Worm (Caenorhabditis elegans) whole organism, young adult: Measurements from ENCODE around the gene mdt-26.
A peak's percentile ranks its signal among the peaks of the same experiment; 100 is the strongest.

ENCODE experiments used
- B0261.1 ChIP-seq: sonication (generic microtip); optimal IDR thresholded peaks from 2 replicates; lab custom pipeline; 2016; ENCODE audit warnings: mild to moderate bottlenecking, missing genetic modification characterization, moderate library complexity, missing compliant biosample characterization
- C06A6.2 ChIP-seq: fragments of 200-800 bp; sonication (Bioruptor generic); conservative IDR thresholded peaks from 2 replicates; pipeline ENCODE4 v1.3.6; 2022; ENCODE audit warnings: missing genetic modification characterization, missing compliant biosample characterization
- D2030.7 ChIP-seq: fragments of 200-800 bp; sonication (Bioruptor generic); IDR thresholded peaks from 2 replicates; pipeline ENCODE4 v1.3.6; 2022; ENCODE audit warnings: missing genetic modification reagents, missing genetic modification characterization, missing compliant biosample characterization
- F10E7.11 ChIP-seq: sonication (generic microtip); optimal IDR thresholded peaks from 2 replicates; lab custom pipeline; 2017; ENCODE audit warnings: mild to moderate bottlenecking, missing genetic modification characterization, moderate library complexity, missing compliant biosample characterization
- F33H1.4 ChIP-seq: fragments of 200-800 bp; sonication (Bioruptor generic); IDR thresholded peaks from 2 replicates; pipeline ENCODE4 v1.3.6; 2022; ENCODE audit warnings: missing genetic modification reagents, missing genetic modification characterization, missing compliant biosample characterization
- F55B11.4 ChIP-seq: sonication (generic microtip); optimal IDR thresholded peaks from 2 replicates; lab custom pipeline; 2016; ENCODE audit warnings: missing compliant biosample characterization, missing genetic modification characterization, borderline replicate concordance; ENCODE audit not compliant: insufficient read depth
- F57A8.1 ChIP-seq: fragments of 200-800 bp; sonication (Bioruptor generic); optimal IDR thresholded peaks from 2 replicates; lab custom pipeline; 2018; ENCODE audit warnings: mild to moderate bottlenecking, missing genetic modification characterization, moderate library complexity, missing compliant biosample characterization
- K12H6.12 ChIP-seq: fragments of 200-800 bp; sonication (Bioruptor generic); optimal IDR thresholded peaks from 2 replicates; lab custom pipeline; 2018; ENCODE audit warnings: mild to moderate bottlenecking, missing genetic modification characterization, missing compliant biosample characterization
- Y56A3A.18 ChIP-seq: fragments of 200-800 bp; sonication (Bioruptor generic); IDR thresholded peaks from 2 replicates; pipeline ENCODE4 v1.3.6; 2022; ENCODE audit warnings: missing genetic modification reagents, missing genetic modification characterization, missing compliant biosample characterization
- ZK185.1 ChIP-seq: sonication (generic microtip); optimal IDR thresholded peaks from 2 replicates; lab custom pipeline; 2016; ENCODE audit warnings: mild to moderate bottlenecking, missing genetic modification characterization, missing compliant biosample characterization; ENCODE audit not compliant: poor library complexity, severe bottlenecking
- aptf-2 ChIP-seq: fragments of 200-800 bp; sonication (Bioruptor generic); conservative IDR thresholded peaks from 2 replicates; pipeline ENCODE4 v1.3.6; 2022; ENCODE audit warnings: missing genetic modification reagents, missing genetic modification characterization, missing compliant biosample characterization
- attf-3 ChIP-seq: fragments of 200-800 bp; sonication (Bioruptor generic); conservative IDR thresholded peaks from 2 replicates; pipeline ENCODE4 v1.3.6; 2022; ENCODE audit warnings: missing genetic modification reagents, missing genetic modification characterization, missing compliant biosample characterization
- bed-1 ChIP-seq: fragments of 200-800 bp; sonication (Bioruptor generic); IDR thresholded peaks from 2 replicates; pipeline ENCODE4 v1.3.6; 2022; ENCODE audit warnings: missing genetic modification reagents, missing genetic modification characterization, missing compliant biosample characterization
- cebp-2 ChIP-seq: fragments of 200-800 bp; sonication (Bioruptor generic); IDR thresholded peaks from 2 replicates; pipeline ENCODE4 v1.3.6; 2022; ENCODE audit warnings: missing genetic modification characterization, missing compliant biosample characterization
- ceh-79 ChIP-seq: sonication (generic microtip); optimal IDR thresholded peaks from 2 replicates; lab custom pipeline; 2017; ENCODE audit warnings: mild to moderate bottlenecking, missing genetic modification characterization, missing compliant biosample characterization
- chd-7 ChIP-seq: sonication (generic microtip); optimal IDR thresholded peaks from 2 replicates; lab custom pipeline; 2016; ENCODE audit warnings: mild to moderate bottlenecking, missing genetic modification characterization, moderate library complexity, missing compliant biosample characterization
- dox-1 ChIP-seq: fragments of 200-800 bp; sonication (Bioruptor generic); IDR thresholded peaks from 2 replicates; pipeline ENCODE4 v1.3.6; 2022; ENCODE audit warnings: missing genetic modification reagents, missing genetic modification characterization, missing compliant biosample characterization
- efl-1 ChIP-seq: fragments of 150-350 bp; optimal IDR thresholded peaks from 2 replicates; lab custom pipeline; 2014; ENCODE audit warnings: missing biosample characterization, missing genetic modification reagents, missing genetic modification characterization
- egl-18 ChIP-seq: fragments of 200-800 bp; sonication (Bioruptor generic); IDR thresholded peaks from 2 replicates; pipeline ENCODE4 v1.3.6; 2022; ENCODE audit warnings: missing genetic modification reagents, missing genetic modification characterization, missing compliant biosample characterization
- ets-4 ChIP-seq: fragments of 200-800 bp; sonication (Bioruptor generic); optimal IDR thresholded peaks from 2 replicates; lab custom pipeline; 2018; ENCODE audit warnings: mild to moderate bottlenecking, missing genetic modification characterization, missing compliant biosample characterization
- gei-17 ChIP-seq: fragments of 200-800 bp; sonication (Bioruptor generic); optimal IDR thresholded peaks from 2 replicates; lab custom pipeline; 2018; ENCODE audit warnings: mild to moderate bottlenecking, missing genetic modification characterization, missing compliant biosample characterization
- him-1 ChIP-seq: sonication (generic microtip); optimal IDR thresholded peaks from 2 replicates; lab custom pipeline; 2016; ENCODE audit warnings: missing genotype, missing genetic modification reagents, missing genetic modification characterization, missing compliant biosample characterization
- hmg-1.2 ChIP-seq: fragments of 200-800 bp; sonication (Bioruptor generic); IDR thresholded peaks from 2 replicates; pipeline ENCODE4 v1.3.6; 2022; ENCODE audit warnings: missing genetic modification reagents, missing genetic modification characterization, missing compliant biosample characterization
- hsf-1 ChIP-seq: fragments of 200-800 bp; sonication (Bioruptor generic); IDR thresholded peaks from 2 replicates; pipeline ENCODE4 v1.3.6; 2022; ENCODE audit warnings: missing genetic modification reagents, missing genetic modification characterization, missing compliant biosample characterization
- lin-40 ChIP-seq: sonication (generic microtip); optimal IDR thresholded peaks from 2 replicates; lab custom pipeline; 2016; ENCODE audit warnings: missing genetic modification characterization, mild to moderate bottlenecking, missing compliant biosample characterization, missing genotype, missing genetic modification reagents
- lsl-1 ChIP-seq: fragments of 200-800 bp; sonication (Bioruptor generic); optimal IDR thresholded peaks from 2 replicates; lab custom pipeline; 2018; ENCODE audit warnings: mild to moderate bottlenecking, missing genetic modification characterization, moderate library complexity, missing compliant biosample characterization
- mxl-1 ChIP-seq: sonication (generic microtip); optimal IDR thresholded peaks from 2 replicates; lab custom pipeline; 2016; ENCODE audit warnings: missing genetic modification characterization, missing compliant biosample characterization
- nfya-1 ChIP-seq: sonication (generic microtip); optimal IDR thresholded peaks from 2 replicates; lab custom pipeline; 2017; ENCODE audit warnings: antibody characterized with exemption, missing compliant biosample characterization, missing genetic modification characterization, borderline replicate concordance; ENCODE audit not compliant: insufficient read depth
- nfya-2 ChIP-seq: fragments of 200-800 bp; sonication (Bioruptor generic); IDR thresholded peaks from 2 replicates; pipeline ENCODE4 v1.3.6; 2022; ENCODE audit warnings: missing genetic modification reagents, missing genetic modification characterization, missing compliant biosample characterization
- nhr-27 ChIP-seq: fragments of 200-800 bp; sonication (Bioruptor generic); optimal IDR thresholded peaks from 2 replicates; lab custom pipeline; 2018; ENCODE audit warnings: mild to moderate bottlenecking, missing genetic modification characterization, moderate library complexity, missing compliant biosample characterization
- nhr-80 ChIP-seq: sonication (generic microtip); optimal IDR thresholded peaks from 2 replicates; lab custom pipeline; 2016; ENCODE audit warnings: missing genetic modification characterization, missing compliant biosample characterization
- pha-4 ChIP-seq: fragments of 150-350 bp; sonication (generic microtip); optimal IDR thresholded peaks from 2 replicates; lab custom pipeline; 2014; ENCODE audit warnings: missing biosample characterization, missing genetic modification reagents, missing genetic modification characterization
- repo-1 ChIP-seq: sonication (generic microtip); optimal IDR thresholded peaks from 2 replicates; lab custom pipeline; 2017; ENCODE audit warnings: mild to moderate bottlenecking, missing genetic modification characterization, missing compliant biosample characterization
- rpc-1 ChIP-seq, 2 experiments: fragments of 150-350 bp in 1 of 2; sonication (generic microtip) in 1 of 2; optimal IDR thresholded peaks; 2 replicates each; lab custom pipeline; 2014 to 2018; ENCODE audit warnings: missing biosample characterization in 1 of 2, missing genetic modification characterization in 1 of 2, missing genetic modification reagents in 1 of 2, missing genotype in 1 of 2
- sdz-38 ChIP-seq: sonication (generic microtip); optimal IDR thresholded peaks from 2 replicates; lab custom pipeline; 2016; ENCODE audit warnings: missing genotype, missing genetic modification characterization, missing compliant biosample characterization
- snpc-4 ChIP-seq, 5 experiments: fragments of 150-350 bp in 1 of 5; sonication (generic microtip) in 4 of 5; optimal IDR thresholded peaks; 2 replicates each; lab custom pipeline; 2014 to 2018; ENCODE audit warnings: missing genetic modification characterization in 5 of 5, missing biosample characterization in 3 of 5, antibody characterized with exemption in 2 of 5, mild to moderate bottlenecking in 2 of 5, missing compliant biosample characterization in 2 of 5, missing genotype in 2 of 5, moderate library complexity in 2 of 5, missing genetic modification reagents in 1 of 5
- tbp1 ChIP-seq: fragments of 200-800 bp; sonication (Bioruptor generic); optimal IDR thresholded peaks from 2 replicates; lab custom pipeline; 2018; ENCODE audit warnings: mild to moderate bottlenecking, missing genetic modification characterization, missing compliant biosample characterization
- zfh-2 ChIP-seq: fragments of 200-800 bp; sonication (Bioruptor generic); conservative IDR thresholded peaks from 2 replicates; pipeline ENCODE4 v1.3.6; 2022; ENCODE audit warnings: missing genetic modification reagents, missing genetic modification characterization, missing compliant biosample characterization

mdt-26 gene

DNA sequence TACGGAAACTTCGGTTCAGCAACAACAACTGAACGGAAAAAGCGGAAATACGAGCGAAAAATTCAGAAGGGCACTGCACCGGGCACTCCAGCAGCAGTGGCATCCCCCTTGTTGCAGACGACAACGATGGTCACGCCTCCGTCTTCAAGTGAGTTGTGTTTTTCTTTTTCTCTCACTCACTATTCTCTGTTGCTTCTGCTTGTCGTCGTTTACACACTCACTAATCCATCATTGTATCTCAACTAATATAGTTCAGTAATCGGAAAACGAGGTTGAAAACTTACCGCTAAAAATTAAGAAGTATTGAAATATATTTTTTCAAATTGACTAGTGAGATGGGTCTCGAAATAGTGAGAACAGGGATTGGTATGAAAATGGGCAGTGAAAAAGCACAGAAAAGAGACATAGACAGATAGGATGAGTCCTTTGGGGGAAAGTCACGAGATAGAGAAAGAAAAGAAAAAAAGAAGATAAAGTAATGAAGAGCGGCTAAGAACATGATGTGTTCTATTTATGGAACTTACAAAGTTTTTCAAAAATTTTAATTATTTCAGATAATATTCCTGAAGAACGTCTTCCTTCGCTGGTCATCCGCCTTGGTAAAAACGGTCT lies 2.3 kb downstream of the mdt-26 start:
- TF ChIP-seq mxl-1 (tag; lab: Kevin White, UChicago): no peak
- TF ChIP-seq D2030.7 (GFP tag; lab: Robert Waterston, UW): no peak
- no peak for TF ChIP-seq ZK185.1
- TF ChIP-seq nhr-80 (tag; lab: Kevin White, UChicago): no peak
- TF ChIP-seq F10E7.11 (tag; lab: Kevin White, UChicago): no peak
- TF ChIP-seq tbp1 (GFP tag; lab: Kevin White, UChicago): no peak
- no peak for TF ChIP-seq egl-18
- no peak for TF ChIP-seq nfya-1 (tag; lab: Kevin White, UChicago)
- TF ChIP-seq gei-17 (GFP tag; lab: Kevin White, UChicago): no peak
- no peak for TF ChIP-seq C06A6.2 (GFP tag; lab: Robert Waterston, UW)
- no peak for TF ChIP-seq dox-1 (GFP tag; lab: Robert Waterston, UW)
- no peak for TF ChIP-seq repo-1
- TF ChIP-seq aptf-2: no peak
- no peak for TF ChIP-seq lin-40 (tag; lab: Kevin White, UChicago)

ce11 chrII:5665029-5665428 lies 4.0 kb downstream of the mdt-26 start, which contains the start of gene C25H3.15:
Gene C25H3.15 (plus strand): TSS chrII:5665329.
- TF ChIP-seq nhr-27: no peak
- no peak for TF ChIP-seq B0261.1 (tag; lab: Kevin White, UChicago)
- no peak for TF ChIP-seq snpc-4 (GFP tag; optimal IDR thresholded peaks at IDR 0.05; lab: Kevin White, UChicago)
- no peak for TF ChIP-seq snpc-4 (tag; optimal IDR thresholded peaks at IDR 0.05; lab: Kevin White, UChicago)
- no peak for TF ChIP-seq K12H6.12 (tag; lab: Kevin White, UChicago)
- no peak for TF ChIP-seq pha-4
- TF ChIP-seq nfya-2 (GFP tag; lab: Robert Waterston, UW): no peak
- TF ChIP-seq lsl-1 (GFP tag; lab: Kevin White, UChicago): no peak
- TF ChIP-seq, all 124 proteins: peak for 0

- TF ChIP-seq efl-1: no peak
- no peak for TF ChIP-seq D2030.7 (GFP tag; lab: Robert Waterston, UW)
- no peak for TF ChIP-seq hmg-1.2 (GFP tag; lab: Robert Waterston, UW)
- TF ChIP-seq hsf-1 (GFP tag; lab: Robert Waterston, UW): no peak
- TF ChIP-seq F33H1.4 (GFP tag; lab: Robert Waterston, UW): no peak
- no peak for TF ChIP-seq gei-17 (GFP tag; lab: Kevin White, UChicago)
- TF ChIP-seq him-1 (tag; lab: Kevin White, UChicago): peak; percentile 74
- TF ChIP-seq, all 124 proteins: peak for 1
Measured at ce11 chrII:5665991-5666390, 5.0 kb downstream of the mdt-26 start, which contains the start of gene C25H3.16. Gene C25H3.16 (plus strand): TSS chrII:5666291.

- no peak for TF ChIP-seq repo-1
- no peak for TF ChIP-seq ceh-79
- no peak for TF ChIP-seq F55B11.4 (tag; lab: Kevin White, UChicago)
- no peak for TF ChIP-seq bed-1 (GFP tag; lab: Robert Waterston, UW)
- no peak for TF ChIP-seq F57A8.1 (GFP tag; lab: Kevin White, UChicago)
- TF ChIP-seq Y56A3A.18 (GFP tag; lab: Robert Waterston, UW): no peak
- no peak for TF ChIP-seq ets-4 (GFP tag; lab: Kevin White, UChicago)
- TF ChIP-seq attf-3 (GFP tag; lab: Robert Waterston, UW): no peak
- TF ChIP-seq sdz-38 (tag; lab: Kevin White, UChicago): no peak
- peak; percentile 20 for TF ChIP-seq rpc-1 (optimal IDR thresholded peaks at IDR 0.05; lab: Kevin White, UChicago)
- TF ChIP-seq rpc-1 (tag; optimal IDR thresholded peaks at IDR 0.05; lab: Kevin White, UChicago): peak; percentile 62
- TF ChIP-seq tbp1 (GFP tag; lab: Kevin White, UChicago): peak; percentile 69
- TF ChIP-seq B0261.1 (tag; lab: Kevin White, UChicago): peak; percentile 7
- TF ChIP-seq cebp-2 (GFP tag; lab: Robert Waterston, UW): no peak
- no peak for TF ChIP-seq pha-4
- TF ChIP-seq zfh-2 (GFP tag; lab: Robert Waterston, UW): no peak
- no peak for TF ChIP-seq chd-7 (tag; lab: Kevin White, UChicago)
- TF ChIP-seq, all 124 proteins: peak for 3
Measured at ce11 chrII:5667540-5667939, 6.6 kb downstream of the mdt-26 start.
